Fruit fly (Drosophila melanogaster) whole organism, pupa: ENCODE measurements around the gene swm.

Experiments
- CG10348 ChIP-seq: fragments of 200-800 bp; sonication (Bioruptor generic); IDR thresholded peaks from 2 replicates; pipeline ENCODE4 v1.3.6; 2022; ENCODE audit warnings: missing biosample characterization, missing genetic modification characterization
- CG12605 ChIP-seq: fragments of 200-800 bp; sonication (Bioruptor generic); IDR thresholded peaks from 2 replicates; pipeline ENCODE4 v1.3.6; 2022; ENCODE audit warnings: missing biosample characterization, missing genetic modification characterization
- CG13204 ChIP-seq: fragments of 200-800 bp; sonication (Bioruptor generic); optimal IDR thresholded peaks from 2 replicates; lab custom pipeline; 2018; ENCODE audit warnings: missing biosample characterization, mild to moderate bottlenecking, missing genetic modification characterization, moderate library complexity
- CG14655 ChIP-seq: fragments of 200-800 bp; sonication (Bioruptor generic); optimal IDR thresholded peaks from 3 replicates; lab custom pipeline; 2017; ENCODE audit warnings: mild to moderate bottlenecking, missing biosample characterization, missing genetic modification reagents, missing genetic modification characterization
- CG15710 ChIP-seq: fragments of 200-800 bp; sonication (Bioruptor generic); optimal IDR thresholded peaks from 2 replicates; lab custom pipeline; 2018; ENCODE audit warnings: missing biosample characterization, mild to moderate bottlenecking, missing genetic modification characterization, moderate library complexity
- CG17806 ChIP-seq: fragments of 200-800 bp; sonication (Bioruptor generic); optimal IDR thresholded peaks from 2 replicates; lab custom pipeline; 2018; ENCODE audit warnings: missing biosample characterization, mild to moderate bottlenecking, missing genetic modification characterization, moderate library complexity
- CG32121 ChIP-seq: fragments of 200-800 bp; sonication (Bioruptor generic); IDR thresholded peaks from 2 replicates; pipeline ENCODE4 v1.3.6; 2022; ENCODE audit warnings: missing biosample characterization, missing genetic modification characterization
- CG34367 ChIP-seq: fragments of 200-800 bp; sonication (Bioruptor generic); optimal IDR thresholded peaks from 2 replicates; lab custom pipeline; 2018; ENCODE audit warnings: missing biosample characterization, mild to moderate bottlenecking, missing genetic modification characterization
- CG4496 ChIP-seq: fragments of 200-800 bp; sonication (Bioruptor generic); IDR thresholded peaks from 3 replicates; pipeline ENCODE4 v1.3.6; 2022; ENCODE audit warnings: missing biosample characterization, missing genetic modification characterization
- CG8159 ChIP-seq: fragments of 200-800 bp; sonication (Bioruptor generic); optimal IDR thresholded peaks from 3 replicates; lab custom pipeline; 2018; ENCODE audit warnings: missing biosample characterization, mild to moderate bottlenecking, missing genetic modification characterization, moderate library complexity
- CG8301 ChIP-seq: fragments of 200-800 bp; sonication (Bioruptor generic); optimal IDR thresholded peaks from 2 replicates; lab custom pipeline; 2018; ENCODE audit warnings: missing biosample characterization, mild to moderate bottlenecking, missing genetic modification characterization
- CG9948 ChIP-seq: fragments of 200-800 bp; sonication (Bioruptor generic); optimal IDR thresholded peaks from 2 replicates; lab custom pipeline; 2018; ENCODE audit warnings: missing biosample characterization, mild to moderate bottlenecking, missing genetic modification characterization, moderate library complexity
- D1 ChIP-seq: fragments of 200-800 bp; sonication (Bioruptor generic); optimal IDR thresholded peaks from 2 replicates; lab custom pipeline; 2018; ENCODE audit warnings: missing biosample characterization, mild to moderate bottlenecking, missing genetic modification characterization, moderate library complexity
- EcR ChIP-seq: fragments of 200-800 bp; sonication (Bioruptor generic); optimal IDR thresholded peaks from 3 replicates; lab custom pipeline; 2019; ENCODE audit warnings: missing biosample characterization, missing genetic modification characterization, mild to moderate bottlenecking, moderate library complexity, missing genetic modification reagents
- Ets98B ChIP-seq: fragments of 200-800 bp; sonication (Bioruptor generic); IDR thresholded peaks from 2 replicates; pipeline ENCODE4 v1.3.6; 2022; ENCODE audit warnings: missing biosample characterization, missing genetic modification characterization
- Pif1A ChIP-seq: fragments of 200-800 bp; sonication (Bioruptor generic); optimal IDR thresholded peaks from 3 replicates; lab custom pipeline; 2016; ENCODE audit warnings: missing biosample characterization, missing genetic modification characterization
- Pif1B ChIP-seq: fragments of 200-800 bp; sonication (Bioruptor generic); optimal IDR thresholded peaks from 3 replicates; lab custom pipeline; 2016; ENCODE audit warnings: missing biosample characterization, missing genetic modification characterization
- Snoo ChIP-seq: fragments of 200-800 bp; sonication (Bioruptor generic); optimal IDR thresholded peaks from 3 replicates; lab custom pipeline; 2017; ENCODE audit warnings: missing biosample characterization, mild to moderate bottlenecking, missing genetic modification characterization, inconsistent platforms
- fd96Ca ChIP-seq: fragments of 200-800 bp; sonication (Bioruptor generic); IDR thresholded peaks from 3 replicates; pipeline ENCODE4 v1.3.6; 2022; ENCODE audit warnings: missing biosample characterization, missing genetic modification characterization
- gl ChIP-seq: fragments of 200-800 bp; sonication (Bioruptor generic); optimal IDR thresholded peaks from 2 replicates; lab custom pipeline; 2018; ENCODE audit warnings: missing biosample characterization, mild to moderate bottlenecking, missing genetic modification characterization
- rn ChIP-seq: fragments of 200-800 bp; sonication (Bioruptor generic); IDR thresholded peaks from 2 replicates; pipeline ENCODE4 v1.3.6; 2022; ENCODE audit warnings: missing biosample characterization, missing genetic modification characterization

The swm gene

DNA sequence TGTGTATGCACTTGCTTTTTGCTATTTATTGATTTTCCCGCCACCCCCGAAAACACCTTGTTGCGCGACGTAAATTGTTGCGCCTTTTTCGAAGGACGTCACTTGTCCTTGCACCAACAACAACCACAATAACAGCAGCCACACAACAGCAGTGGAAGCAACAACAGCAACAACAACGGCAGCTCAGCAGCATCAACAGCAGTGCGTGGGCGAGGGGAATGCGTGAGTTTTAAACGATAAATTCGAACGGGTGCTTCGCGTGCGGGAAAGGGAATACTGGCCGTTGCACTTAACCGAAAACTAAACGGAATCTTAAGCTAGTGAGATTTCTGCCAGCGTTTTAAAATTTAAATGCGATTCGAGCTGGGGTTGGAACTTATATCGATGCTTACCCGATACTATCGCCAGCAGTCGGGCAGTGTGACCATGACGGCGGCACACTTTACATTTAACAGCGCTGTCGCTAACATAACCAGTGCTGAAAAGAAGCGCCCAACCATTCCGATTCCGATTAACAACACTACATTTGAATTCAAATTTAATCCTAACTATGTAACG, 15.4 kb downstream of the swm start, which contains the start of gene cyst:
Gene cyst, minus strand, starts transcription at position 404 of the 558 bp plus-strand sequence.
- TF ChIP-seq CG4496 (GFP tag; lab: Robert Waterston, UW): 0 out of 3 replicates have a peak, but pooled peaks have one; percentile 14
- no peak for TF ChIP-seq Pif1A (GFP tag; lab: Kevin White, UChicago)

DNA sequence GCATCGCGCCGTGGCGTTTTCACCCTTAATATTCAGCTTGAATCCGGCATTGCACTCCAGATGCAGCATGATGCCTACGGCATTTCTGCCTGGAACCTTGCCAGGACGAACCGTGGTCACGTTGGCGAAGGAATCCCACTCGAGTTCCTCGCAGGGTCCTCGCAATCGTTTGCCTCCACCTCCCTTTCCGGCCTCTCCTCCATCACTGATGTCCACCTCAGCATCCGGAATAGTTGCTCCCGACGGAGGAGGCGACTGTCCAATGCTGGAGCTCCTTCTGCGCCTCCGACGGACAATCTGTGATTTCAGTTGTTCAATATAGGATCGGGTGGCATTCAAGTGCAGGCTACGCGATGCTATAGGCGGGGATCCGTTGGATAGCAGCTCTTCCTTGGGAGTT, 19.1 kb downstream of the swm start:
- TF ChIP-seq CG8159 (tag; lab: Kevin White, UChicago): no peak
- no peak for TF ChIP-seq CG14655
- TF ChIP-seq CG10348 (GFP tag; lab: Robert Waterston, UW): no peak

DNA sequence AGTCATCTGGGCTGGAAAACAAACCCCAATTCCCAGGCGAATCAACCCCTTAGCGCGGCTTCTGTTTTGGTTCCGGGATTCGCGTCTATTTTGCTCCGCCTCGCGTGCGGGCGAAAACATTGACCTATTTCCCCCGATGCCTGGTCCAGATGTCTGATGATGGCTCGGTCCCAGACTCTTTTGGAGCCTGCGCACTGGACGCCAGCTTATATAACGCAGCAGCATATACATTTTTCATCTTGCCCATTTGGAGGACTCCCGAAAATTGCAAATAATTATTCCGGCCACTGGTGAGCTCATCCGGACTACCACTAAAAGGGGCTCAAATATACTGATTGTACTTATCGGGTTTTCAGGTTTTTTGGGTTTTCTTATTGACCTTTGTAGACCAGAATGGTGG, 23.0 kb downstream of the swm start:
- no peak for TF ChIP-seq Ets98B
- TF ChIP-seq CG17806 (tag; lab: Kevin White, UChicago): no peak
- no peak for TF ChIP-seq D1 (tag; lab: Kevin White, UChicago)

DNA sequence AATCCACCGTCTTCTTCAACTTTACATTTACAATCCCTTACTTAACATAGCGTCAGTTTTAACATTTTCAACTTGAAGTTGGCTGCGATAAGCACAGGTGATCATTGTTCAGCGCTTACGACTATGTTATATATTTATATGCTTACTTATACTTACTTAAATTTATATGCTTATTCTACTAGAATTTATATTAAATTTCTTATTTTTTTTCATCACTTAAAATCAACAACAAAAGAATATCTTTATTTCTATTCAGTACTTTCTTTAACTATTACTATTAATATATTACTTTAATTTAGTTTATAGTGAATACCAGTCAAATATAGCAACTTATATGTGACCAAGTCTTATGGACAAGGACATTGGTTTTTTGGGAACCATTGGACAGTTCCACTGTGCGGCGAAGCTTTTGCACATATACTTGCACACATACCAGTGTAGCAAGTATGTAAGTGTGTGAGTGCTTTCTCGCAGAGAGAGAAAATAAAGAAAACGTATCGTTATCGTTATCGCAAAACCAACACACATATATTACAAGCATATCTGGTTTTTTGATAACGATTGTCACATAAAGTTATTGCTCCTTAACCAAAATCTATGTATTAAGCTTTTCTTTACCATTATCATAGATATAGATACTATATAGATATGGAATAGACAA, 24.2 kb downstream of the swm start, which contains the start of gene Hasp:
Gene Hasp, minus strand, starts transcription at position 51 of the 661 bp plus-strand sequence.
- TF ChIP-seq Ets98B (peak; percentile 21), CG12605 (GFP tag; lab: Robert Waterston, UW) (no peak), CG8301 (no peak), CG15710 (tag; lab: Kevin White, UChicago) (peak; percentile 18), Snoo (tag; lab: Kevin White, UChicago) (no peak), Pif1A (GFP tag; lab: Kevin White, UChicago) (no peak), Pif1B (GFP tag; lab: Kevin White, UChicago) (peak; percentile 13), CG4496 (GFP tag; lab: Robert Waterston, UW) (peak; percentile 13; the same call in 1 of the 3 replicates), CG34367 (tag; lab: Kevin White, UChicago) (no peak), gl (tag; lab: Kevin White, UChicago) (no peak)

DNA sequence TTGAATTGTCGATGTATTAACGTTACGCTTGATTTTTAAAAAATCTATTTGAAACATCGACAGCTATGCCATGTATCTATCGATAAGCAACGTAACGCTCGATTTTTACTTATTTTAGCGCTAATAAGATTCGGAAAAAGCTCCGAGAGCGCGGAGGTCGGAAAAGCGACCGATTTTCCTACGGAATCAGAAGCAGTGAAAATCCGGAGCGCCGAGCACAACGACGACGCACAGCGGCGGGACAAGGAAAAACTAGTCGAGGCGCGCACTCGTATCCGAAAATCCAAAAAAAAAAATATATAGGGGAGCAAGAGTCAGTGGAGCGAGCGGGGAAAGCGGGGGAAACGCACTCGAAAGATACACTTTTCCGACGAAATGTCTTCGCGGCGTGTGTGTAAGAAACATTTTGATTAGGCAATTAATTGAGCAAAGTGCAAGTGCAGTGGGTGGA, 25.6 kb downstream of the swm start, which contains the start of gene CG10132:
Gene CG10132, plus strand, starts transcription at position 189 of the 451 bp plus-strand sequence.
- peak; percentile 11; the same call in 1 of the 3 replicates for TF ChIP-seq fd96Ca
- no peak for TF ChIP-seq CG10348 (GFP tag; lab: Robert Waterston, UW)
- no peak for TF ChIP-seq Pif1A (GFP tag; lab: Kevin White, UChicago)
- TF ChIP-seq CG32121: peak; percentile 44; the same call in 1 of the 2 replicates
- no peak for TF ChIP-seq CG17806 (tag; lab: Kevin White, UChicago)
- TF ChIP-seq CG4496 (GFP tag; lab: Robert Waterston, UW): no peak
- no peak for TF ChIP-seq CG13204 (GFP tag; lab: Kevin White, UChicago)

DNA sequence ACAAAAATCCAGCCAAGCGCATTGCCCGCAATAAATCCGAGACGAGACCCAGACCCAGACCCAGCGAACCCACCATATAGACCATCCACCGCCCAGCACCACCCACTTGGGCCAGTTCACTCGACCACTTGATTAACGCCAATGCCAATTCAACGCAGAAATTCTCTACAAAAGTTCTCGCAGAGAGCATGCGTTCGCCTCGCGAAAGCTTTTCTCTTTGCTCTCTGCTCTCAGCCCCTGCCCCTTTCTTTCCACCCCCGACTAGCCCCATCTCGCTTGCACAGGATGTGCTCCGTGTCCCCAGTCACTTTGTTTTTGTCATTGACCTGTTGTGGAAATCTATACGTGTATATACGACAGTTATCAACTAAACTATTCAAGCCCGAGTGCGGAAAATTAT, 26.6 kb downstream of the swm start:
- TF ChIP-seq CG17806 (tag; lab: Kevin White, UChicago) (no peak), CG12605 (GFP tag; lab: Robert Waterston, UW) (no peak), gl (tag; lab: Kevin White, UChicago) (no peak), EcR (GFP tag; lab: Kevin White, UChicago) (no peak), CG8159 (tag; lab: Kevin White, UChicago) (no peak), Ets98B (no peak; the same call in 1 of the 2 replicates), CG4496 (GFP tag; lab: Robert Waterston, UW) (no peak), CG8301 (no peak), CG15710 (tag; lab: Kevin White, UChicago) (no peak), CG10348 (GFP tag; lab: Robert Waterston, UW) (no peak), CG34367 (tag; lab: Kevin White, UChicago) (no peak), CG32121 (no peak), CG9948 (no peak), fd96Ca (no peak), Snoo (tag; lab: Kevin White, UChicago) (no peak), D1 (tag; lab: Kevin White, UChicago) (no peak), CG14655 (no peak), CG13204 (GFP tag; lab: Kevin White, UChicago) (no peak)
- TF ChIP-seq, all 21 proteins: peak for 0

DNA sequence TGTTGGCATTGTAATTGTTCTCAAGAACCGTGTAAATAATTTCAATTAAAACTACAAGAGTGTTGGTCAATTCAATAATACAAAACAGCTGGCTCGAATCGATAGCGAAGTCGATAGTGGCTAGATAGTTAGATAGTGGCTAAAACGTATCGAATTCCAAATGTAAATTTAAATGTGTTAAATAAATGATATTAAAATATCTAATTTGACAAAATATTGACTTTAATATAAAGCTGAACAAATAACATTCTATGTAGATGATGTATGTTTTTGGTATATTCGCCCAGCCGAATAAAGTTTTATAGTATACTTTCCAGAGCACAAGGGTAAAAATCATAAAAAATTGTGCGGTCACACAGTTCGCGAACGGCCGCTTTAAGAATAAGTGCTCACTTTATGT, 33.3 kb downstream of the swm start, which contains the start of the genes Dpm1 and CG10137:
Gene Dpm1, minus strand, starts transcription at position 53 of the 400 bp plus-strand sequence.
Gene CG10137, plus strand, starts transcription at position 371 of the 400 bp plus-strand sequence.
- no peak for TF ChIP-seq Snoo (tag; lab: Kevin White, UChicago)
- no peak for TF ChIP-seq CG14655
- TF ChIP-seq CG32121: no peak
- no peak for TF ChIP-seq EcR (GFP tag; lab: Kevin White, UChicago)
- no peak for TF ChIP-seq CG8159 (tag; lab: Kevin White, UChicago)
- TF ChIP-seq fd96Ca: no peak
- TF ChIP-seq CG13204 (GFP tag; lab: Kevin White, UChicago): no peak
- no peak for TF ChIP-seq CG12605 (GFP tag; lab: Robert Waterston, UW)
- no peak for TF ChIP-seq CG34367 (tag; lab: Kevin White, UChicago)
- TF ChIP-seq D1 (tag; lab: Kevin White, UChicago): no peak
- TF ChIP-seq CG8301: no peak
- no peak for TF ChIP-seq gl (tag; lab: Kevin White, UChicago)
- no peak for TF ChIP-seq rn
- TF ChIP-seq Pif1B (GFP tag; lab: Kevin White, UChicago): no peak
- TF ChIP-seq Pif1A (GFP tag; lab: Kevin White, UChicago): no peak
